Fruit fly (Drosophila melanogaster) whole organism, prepupa: ENCODE measurements around the gene Fbw5.

ENCODE experiments used
- Blimp-1 ChIP-seq: fragments of 200-800 bp; sonication (Bioruptor generic); optimal IDR thresholded peaks from 3 replicates; lab custom pipeline; 2017; ENCODE audit warnings: missing biosample characterization, missing genetic modification characterization, mild to moderate bottlenecking, moderate library complexity, missing genetic modification reagents
- CG10631 ChIP-seq: fragments of 200-800 bp; sonication (Bioruptor generic); optimal IDR thresholded peaks from 2 replicates; lab custom pipeline; 2016; ENCODE audit warnings: missing biosample characterization, missing genetic modification characterization
- CG10669 ChIP-seq: fragments of 200-800 bp; sonication (Bioruptor generic); optimal IDR thresholded peaks from 3 replicates; lab custom pipeline; 2018; ENCODE audit warnings: missing biosample characterization, mild to moderate bottlenecking, missing genetic modification characterization, moderate library complexity
- CG11294 ChIP-seq: fragments of 200-800 bp; sonication (Bioruptor generic); IDR thresholded peaks from 2 replicates; pipeline ENCODE4 v1.3.6; 2022; ENCODE audit warnings: missing biosample characterization, missing genetic modification characterization
- CG11762 ChIP-seq: fragments of 200-800 bp; sonication (Bioruptor generic); optimal IDR thresholded peaks from 3 replicates; lab custom pipeline; 2016; ENCODE audit warnings: missing biosample characterization, missing genetic modification characterization; ENCODE audit not compliant: insufficient read depth
- CG11902 ChIP-seq: fragments of 200-800 bp; sonication (Bioruptor generic); optimal IDR thresholded peaks from 3 replicates; lab custom pipeline; 2016; ENCODE audit warnings: missing biosample characterization, missing genetic modification characterization
- CG1621 ChIP-seq: fragments of 200-800 bp; sonication (Bioruptor generic); optimal IDR thresholded peaks from 3 replicates; lab custom pipeline; 2018; ENCODE audit warnings: missing biosample characterization, mild to moderate bottlenecking, missing genetic modification characterization
- CG3032 ChIP-seq: fragments of 200-800 bp; optimal IDR thresholded peaks from 2 replicates; lab custom pipeline; 2019; ENCODE audit warnings: missing biosample characterization, mild to moderate bottlenecking, missing genetic modification characterization, moderate library complexity
- CG31627 ChIP-seq: fragments of 200-800 bp; sonication (Bioruptor generic); optimal IDR thresholded peaks from 3 replicates; lab custom pipeline; 2016; ENCODE audit warnings: missing biosample characterization, missing genetic modification characterization
- CG32006 ChIP-seq: fragments of 200-800 bp; sonication (Bioruptor generic); optimal IDR thresholded peaks from 3 replicates; lab custom pipeline; 2017; ENCODE audit warnings: missing biosample characterization, mild to moderate bottlenecking, missing genetic modification characterization
- CG34406 ChIP-seq: fragments of 200-800 bp; sonication (Bioruptor generic); optimal IDR thresholded peaks from 3 replicates; lab custom pipeline; 2016; ENCODE audit warnings: missing biosample characterization, missing genetic modification characterization
- CG3919 ChIP-seq: fragments of 200-800 bp; sonication (Bioruptor generic); optimal IDR thresholded peaks from 3 replicates; lab custom pipeline; 2016; ENCODE audit warnings: missing biosample characterization, missing genetic modification characterization
- CG4318 ChIP-seq: fragments of 200-800 bp; sonication (Bioruptor generic); optimal IDR thresholded peaks from 3 replicates; lab custom pipeline; 2017; ENCODE audit warnings: missing biosample characterization, mild to moderate bottlenecking, missing genetic modification characterization
- CG6163 ChIP-seq: fragments of 200-800 bp; sonication (Bioruptor generic); IDR thresholded peaks from 3 replicates; pipeline ENCODE4 v1.3.6; 2022; ENCODE audit warnings: missing biosample characterization, missing genetic modification characterization
- CG6792 ChIP-seq: fragments of 200-800 bp; sonication (Bioruptor generic); optimal IDR thresholded peaks from 3 replicates; lab custom pipeline; 2016; ENCODE audit warnings: missing biosample characterization, missing genetic modification characterization
- CG6808 ChIP-seq: fragments of 200-800 bp; sonication (Bioruptor generic); optimal IDR thresholded peaks from 3 replicates; lab custom pipeline; 2017; ENCODE audit warnings: missing biosample characterization, missing genetic modification characterization, mild to moderate bottlenecking, moderate library complexity, missing genetic modification reagents
- CG7368 ChIP-seq: fragments of 200-800 bp; sonication (Bioruptor generic); optimal IDR thresholded peaks from 3 replicates; lab custom pipeline; 2016; ENCODE audit warnings: missing biosample characterization, missing genetic modification characterization
- CG8319 ChIP-seq: fragments of 200-800 bp; sonication (Bioruptor generic); optimal IDR thresholded peaks from 3 replicates; lab custom pipeline; 2016; ENCODE audit warnings: missing biosample characterization, missing genetic modification characterization
- CG8632 ChIP-seq: fragments of 200-800 bp; sonication (Bioruptor generic); optimal IDR thresholded peaks from 3 replicates; lab custom pipeline; 2016; ENCODE audit warnings: missing biosample characterization, missing genetic modification characterization
- CG9139 ChIP-seq: fragments of 200-800 bp; sonication (Bioruptor generic); optimal IDR thresholded peaks from 3 replicates; lab custom pipeline; 2017; ENCODE audit warnings: missing biosample characterization, mild to moderate bottlenecking, missing genetic modification characterization
- Eip75B ChIP-seq: fragments of 200-800 bp; sonication (Bioruptor generic); optimal IDR thresholded peaks from 3 replicates; lab custom pipeline; 2016; ENCODE audit warnings: missing biosample characterization, missing genetic modification characterization
- Eip78C ChIP-seq: fragments of 200-800 bp; sonication (Bioruptor generic); peaks from one replicate; lab custom pipeline; 2016; ENCODE audit warnings: missing biosample characterization, missing genetic modification characterization
- Eip93F ChIP-seq: fragments of 200-800 bp; sonication (Bioruptor generic); optimal IDR thresholded peaks from 2 replicates; lab custom pipeline; 2016; ENCODE audit warnings: missing biosample characterization, mild to moderate bottlenecking, missing genetic modification characterization
- Ets21C ChIP-seq: fragments of 200-800 bp; sonication (Bioruptor generic); optimal IDR thresholded peaks from 3 replicates; lab custom pipeline; 2016; ENCODE audit warnings: missing biosample characterization, missing genetic modification characterization
- Gug ChIP-seq: fragments of 200-800 bp; sonication (Bioruptor generic); IDR thresholded peaks from 2 replicates; pipeline ENCODE4 v1.3.6; 2022; ENCODE audit warnings: missing biosample characterization, missing genetic modification characterization
- Hr38 ChIP-seq: sonication (Bioruptor generic); optimal IDR thresholded peaks from 2 replicates; lab custom pipeline; 2016; ENCODE audit warnings: missing biosample characterization, missing genetic modification characterization
- Hr39 ChIP-seq: fragments of 200-800 bp; sonication (Bioruptor generic); optimal IDR thresholded peaks from 2 replicates; lab custom pipeline; 2016; ENCODE audit warnings: missing biosample characterization, missing genetic modification characterization
- Hr4 ChIP-seq: fragments of 200-800 bp; sonication (Bioruptor generic); optimal IDR thresholded peaks from 3 replicates; lab custom pipeline; 2016; ENCODE audit warnings: missing biosample characterization, missing genetic modification characterization
- Lpt ChIP-seq: fragments of 200-800 bp; sonication (Bioruptor generic); optimal IDR thresholded peaks from 3 replicates; lab custom pipeline; 2016; ENCODE audit warnings: missing biosample characterization, missing genetic modification characterization
- Met ChIP-seq: fragments of 200-800 bp; sonication (Bioruptor generic); optimal IDR thresholded peaks from 3 replicates; lab custom pipeline; 2016; ENCODE audit warnings: missing biosample characterization, missing genetic modification characterization
- OdsH ChIP-seq: fragments of 200-800 bp; sonication (Bioruptor generic); optimal IDR thresholded peaks from 3 replicates; lab custom pipeline; 2016; ENCODE audit warnings: missing biosample characterization, missing genetic modification characterization
- Smox ChIP-seq: fragments of 200-800 bp; sonication (Bioruptor generic); optimal IDR thresholded peaks from 3 replicates; lab custom pipeline; 2016; ENCODE audit warnings: missing biosample characterization, missing genetic modification characterization
- Sox102F ChIP-seq: fragments of 200-800 bp; sonication (Bioruptor generic); optimal IDR thresholded peaks from 2 replicates; lab custom pipeline; 2016; ENCODE audit warnings: missing biosample characterization, mild to moderate bottlenecking, missing genetic modification characterization
- Sox14 ChIP-seq: fragments of 200-800 bp; sonication (Bioruptor generic); optimal IDR thresholded peaks from 3 replicates; lab custom pipeline; 2016; ENCODE audit warnings: missing biosample characterization, missing genetic modification characterization
- Sox15 ChIP-seq: fragments of 200-800 bp; sonication (Bioruptor generic); optimal IDR thresholded peaks from 3 replicates; lab custom pipeline; 2016; ENCODE audit warnings: missing biosample characterization, missing genetic modification characterization
- achi ChIP-seq: fragments of 200-800 bp; sonication (Bioruptor generic); optimal IDR thresholded peaks from 3 replicates; lab custom pipeline; 2016; ENCODE audit warnings: missing biosample characterization, missing genetic modification characterization
- acj6 ChIP-seq: fragments of 200-800 bp; sonication (Bioruptor generic); optimal IDR thresholded peaks from 3 replicates; lab custom pipeline; 2016; ENCODE audit warnings: missing biosample characterization, missing genetic modification characterization
- cyc ChIP-seq: fragments of 200-800 bp; sonication (Bioruptor generic); optimal IDR thresholded peaks from 3 replicates; lab custom pipeline; 2016; ENCODE audit warnings: missing biosample characterization, missing genetic modification characterization
- dac ChIP-seq: fragments of 200-800 bp; sonication (Bioruptor generic); optimal IDR thresholded peaks from 2 replicates; lab custom pipeline; 2017; ENCODE audit warnings: missing biosample characterization, mild to moderate bottlenecking, missing genetic modification characterization
- dsx ChIP-seq: fragments of 200-800 bp; optimal IDR thresholded peaks from 3 replicates; lab custom pipeline; 2019; ENCODE audit warnings: missing biosample characterization, mild to moderate bottlenecking, missing genetic modification characterization, moderate library complexity; ENCODE audit not compliant: poor library complexity, severe bottlenecking
- eg ChIP-seq: fragments of 200-800 bp; sonication (Bioruptor generic); IDR thresholded peaks from 3 replicates; pipeline ENCODE4 v1.3.6; 2022; ENCODE audit warnings: missing biosample characterization, missing genetic modification characterization
- esn ChIP-seq: fragments of 200-800 bp; sonication (Bioruptor generic); optimal IDR thresholded peaks from 2 replicates; lab custom pipeline; 2016; ENCODE audit warnings: missing biosample characterization, mild to moderate bottlenecking, missing genetic modification characterization, moderate library complexity
- fd59A ChIP-seq: fragments of 200-800 bp; sonication (Bioruptor generic); optimal IDR thresholded peaks from 2 replicates; lab custom pipeline; 2017; ENCODE audit warnings: missing biosample characterization, mild to moderate bottlenecking, missing genetic modification characterization, missing genetic modification reagents
- fd85E ChIP-seq: fragments of 200-800 bp; sonication (Bioruptor generic); optimal IDR thresholded peaks from 3 replicates; lab custom pipeline; 2016; ENCODE audit warnings: missing biosample characterization, missing genetic modification characterization
- fkh ChIP-seq: fragments of 200-800 bp; sonication (Bioruptor generic); optimal IDR thresholded peaks from 3 replicates; lab custom pipeline; 2017; ENCODE audit warnings: missing biosample characterization, mild to moderate bottlenecking, missing genetic modification characterization, moderate library complexity
- lz ChIP-seq: fragments of 200-800 bp; sonication (Bioruptor generic); optimal IDR thresholded peaks from 3 replicates; lab custom pipeline; 2016; ENCODE audit warnings: missing biosample characterization, missing genetic modification characterization
- net ChIP-seq: fragments of 200-800 bp; sonication (Bioruptor generic); optimal IDR thresholded peaks from 3 replicates; lab custom pipeline; 2016; ENCODE audit warnings: missing biosample characterization, missing genetic modification characterization
- spab ChIP-seq: fragments of 200-800 bp; sonication (Bioruptor generic); optimal IDR thresholded peaks from 2 replicates; lab custom pipeline; 2017; ENCODE audit warnings: missing biosample characterization, mild to moderate bottlenecking, missing genetic modification characterization, missing genetic modification reagents
- ss ChIP-seq, 2 experiments: fragments of 200-800 bp; sonication (Bioruptor generic); optimal IDR thresholded peaks; 2 replicates in 1 of 2; 3 replicates in 1 of 2; lab custom pipeline; 2017 to 2018; ENCODE audit warnings: mild to moderate bottlenecking in 2 of 2, missing biosample characterization in 2 of 2, missing genetic modification characterization in 2 of 2, moderate library complexity in 1 of 2
- svp ChIP-seq: fragments of 200-800 bp; sonication (Bioruptor generic); peaks from one replicate; lab custom pipeline; 2016; ENCODE audit warnings: missing biosample characterization, missing genetic modification characterization
- topi ChIP-seq: fragments of 200-800 bp; sonication (Bioruptor generic); optimal IDR thresholded peaks from 3 replicates; lab custom pipeline; 2016; ENCODE audit warnings: missing biosample characterization, missing genetic modification characterization
- vri ChIP-seq: fragments of 200-800 bp; sonication (Bioruptor generic); optimal IDR thresholded peaks from 3 replicates; lab custom pipeline; 2016; ENCODE audit warnings: missing biosample characterization, mild to moderate bottlenecking, missing genetic modification characterization

Fbw5 gene

DNA sequence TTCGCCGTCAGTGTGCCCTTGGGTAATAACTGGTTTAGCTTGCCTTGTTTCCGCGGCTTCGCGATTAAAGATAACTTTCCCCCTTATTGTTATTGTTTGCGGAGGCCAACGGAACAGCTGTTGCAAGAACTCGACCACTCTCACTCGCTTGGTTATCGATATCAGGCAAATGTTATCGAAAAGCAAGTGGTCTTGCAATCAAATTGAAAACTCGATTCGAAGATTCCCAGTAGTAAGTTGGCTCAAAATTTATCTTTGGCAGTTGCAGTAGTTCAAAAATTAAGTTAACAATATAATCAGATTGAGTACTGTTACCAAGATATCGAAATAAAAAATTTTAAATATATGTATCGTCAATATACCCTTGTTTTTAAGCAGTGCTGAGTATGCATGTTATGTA lies at the start of gene Fbw5, which contains the start of gene CG9147:
TSS of gene Fbw5 (minus strand) at position 131 of the 400 bp plus-strand sequence.
TSS of gene CG9147 (plus strand) at position 175 of the 400 bp plus-strand sequence.
- TF ChIP-seq Ets21C (GFP tag; lab: Kevin White, UChicago), result peak; percentile 99
- peak; percentile 99 for TF ChIP-seq Sox15 (GFP tag; lab: Kevin White, UChicago)
- TF ChIP-seq CG6792 (GFP tag; lab: Kevin White, UChicago), result peak; percentile 100
- peak; percentile 100 for TF ChIP-seq Hr4 (GFP tag; lab: Kevin White, UChicago)
- peak; percentile 99 for TF ChIP-seq CG8319 (GFP tag; lab: Kevin White, UChicago)
- peak; percentile 100 for TF ChIP-seq CG10631 (GFP tag; lab: Kevin White, UChicago)
- TF ChIP-seq CG6163 (GFP tag; lab: Robert Waterston, UW), result peak; percentile 100
- peak; percentile 99 for TF ChIP-seq spab (GFP tag; lab: Kevin White, UChicago)
- peak; percentile 100 for TF ChIP-seq CG10669 (GFP tag; lab: Kevin White, UChicago)
- peak; percentile 100 for TF ChIP-seq esn (GFP tag; lab: Kevin White, UChicago)
- TF ChIP-seq CG11902 (GFP tag; lab: Kevin White, UChicago), result peak; percentile 99
- TF ChIP-seq CG11762 (GFP tag; lab: Kevin White, UChicago), result peak; percentile 99
- TF ChIP-seq CG3032 (tag; lab: Kevin White, UChicago), result peak; percentile 99
- peak; percentile 100 for TF ChIP-seq Eip75B
- peak; percentile 99 for TF ChIP-seq CG1621 (tag; lab: Kevin White, UChicago)
- peak; percentile 99 for TF ChIP-seq Gug
- peak; percentile 99 for TF ChIP-seq achi (GFP tag; lab: Kevin White, UChicago)
- TF ChIP-seq CG7368 (GFP tag; lab: Kevin White, UChicago), result peak; percentile 99
- TF ChIP-seq svp, result peak; percentile 100
- peak; percentile 99 to 100 for TF ChIP-seq ss (GFP tag; optimal IDR thresholded peaks at IDR 0.05; lab: Kevin White, UChicago)
- peak; percentile 100 for TF ChIP-seq cyc
- peak; percentile 94 for TF ChIP-seq Hr38 (GFP tag; lab: Kevin White, UChicago)
- peak; percentile 97 for TF ChIP-seq CG6808 (GFP tag; lab: Kevin White, UChicago)
- peak; percentile 100 for TF ChIP-seq Eip78C (GFP tag; lab: Kevin White, UChicago)
- peak; percentile 100 for TF ChIP-seq topi (GFP tag; lab: Kevin White, UChicago)
- peak; percentile 100 for TF ChIP-seq Met (GFP tag; lab: Kevin White, UChicago)
- peak; percentile 100 for TF ChIP-seq OdsH
- peak; percentile 99 for TF ChIP-seq CG11294 (GFP tag; lab: Robert Waterston, UW)
- TF ChIP-seq CG9139 (GFP tag; lab: Kevin White, UChicago), result peak; percentile 99
- peak; percentile 100 for TF ChIP-seq CG8632 (GFP tag; lab: Kevin White, UChicago)
- TF ChIP-seq fkh (GFP tag; lab: Kevin White, UChicago), result peak; percentile 96
- peak; percentile 100 for TF ChIP-seq lz (GFP tag; lab: Kevin White, UChicago)
- peak; percentile 100 for TF ChIP-seq acj6 (GFP tag; lab: Kevin White, UChicago)
- peak; percentile 100 for TF ChIP-seq eg (GFP tag; lab: Robert Waterston, UW)
- peak; percentile 97 for TF ChIP-seq fd85E (GFP tag; lab: Kevin White, UChicago)
- TF ChIP-seq Sox102F (GFP tag; lab: Kevin White, UChicago), result peak; percentile 100
- peak; percentile 100 for TF ChIP-seq Smox (GFP tag; lab: Kevin White, UChicago)
- peak; percentile 100 for TF ChIP-seq Sox14
- peak; percentile 100 for TF ChIP-seq CG3919
- TF ChIP-seq net (GFP tag; lab: Kevin White, UChicago), result peak; percentile 100
- TF ChIP-seq Hr39, result peak; percentile 100
- TF ChIP-seq CG32006, result peak; percentile 100
- peak; percentile 100 for TF ChIP-seq vri (GFP tag; lab: Kevin White, UChicago)
- TF ChIP-seq CG34406 (GFP tag; lab: Kevin White, UChicago), result peak; percentile 100
- TF ChIP-seq dsx (GFP tag; lab: Kevin White, UChicago), result peak; percentile 99
- TF ChIP-seq CG31627 (GFP tag; lab: Kevin White, UChicago), result peak; percentile 100
- peak; percentile 99 for TF ChIP-seq Lpt
- TF ChIP-seq Blimp-1, result peak; percentile 99
- TF ChIP-seq dac (GFP tag; lab: Kevin White, UChicago), result peak; percentile 99
- peak; percentile 99 for TF ChIP-seq CG4318 (GFP tag; lab: Kevin White, UChicago)
- TF ChIP-seq fd59A (GFP tag; lab: Kevin White, UChicago), result peak; percentile 99
- TF ChIP-seq Eip93F (GFP tag; lab: Kevin White, UChicago), result peak; percentile 99
